Fruit fly (Drosophila melanogaster) whole organism, embryonic: ENCODE data around the gene e.

Experiments used
- Bteb2 ChIP-seq: fragments of 200-800 bp; sonication (Bioruptor generic); optimal IDR thresholded peaks from 2 replicates; lab custom pipeline; 2016; ENCODE audit warnings: missing biosample characterization, missing genetic modification characterization
- CG10959 ChIP-seq: fragments of 200-800 bp; sonication (Bioruptor generic); IDR thresholded peaks from 2 replicates; pipeline ENCODE4 v1.3.6; 2022; ENCODE audit warnings: missing biosample characterization, missing genetic modification characterization
- CG12104 ChIP-seq: fragments of 200-800 bp; sonication (Bioruptor generic); optimal IDR thresholded peaks from 3 replicates; lab custom pipeline; 2016; ENCODE audit warnings: missing biosample characterization, missing genetic modification characterization
- CG12391 ChIP-seq: fragments of 200-800 bp; sonication (Bioruptor generic); optimal IDR thresholded peaks from 3 replicates; lab custom pipeline; 2018; ENCODE audit warnings: missing biosample characterization, mild to moderate bottlenecking, missing genetic modification characterization, moderate library complexity
- CG12659 ChIP-seq: fragments of 200-800 bp; sonication (Bioruptor generic); optimal IDR thresholded peaks from 3 replicates; lab custom pipeline; 2017; ENCODE audit warnings: mild to moderate bottlenecking, missing biosample characterization, missing genetic modification reagents, missing genetic modification characterization
- CG15269 ChIP-seq: fragments of 200-800 bp; sonication (Bioruptor generic); optimal IDR thresholded peaks from 2 replicates; lab custom pipeline; 2018; ENCODE audit warnings: missing biosample characterization, mild to moderate bottlenecking, missing genetic modification characterization, moderate library complexity
- CG17186 ChIP-seq: fragments of 200-800 bp; sonication (Bioruptor generic); optimal IDR thresholded peaks from 3 replicates; lab custom pipeline; 2017; ENCODE audit warnings: missing biosample characterization, missing genetic modification reagents, missing genetic modification characterization
- CG17568 ChIP-seq: fragments of 200-800 bp; sonication (Bioruptor generic); optimal IDR thresholded peaks from 2 replicates; lab custom pipeline; 2018; ENCODE audit warnings: missing biosample characterization, mild to moderate bottlenecking, missing genetic modification characterization, moderate library complexity
- CG18011 ChIP-seq: fragments of 200-800 bp; sonication (Bioruptor generic); optimal IDR thresholded peaks from 2 replicates; lab custom pipeline; 2017; ENCODE audit warnings: missing biosample characterization, missing genetic modification characterization, mild to moderate bottlenecking, moderate library complexity, missing genotype
- CG2712 ChIP-seq: fragments of 200-800 bp; optimal IDR thresholded peaks from 3 replicates; lab custom pipeline; 2019; ENCODE audit warnings: missing biosample characterization, mild to moderate bottlenecking, missing genetic modification characterization, moderate library complexity
- CG30020 ChIP-seq: fragments of 200-800 bp; optimal IDR thresholded peaks from 2 replicates; lab custom pipeline; 2019; ENCODE audit warnings: missing biosample characterization, mild to moderate bottlenecking, missing genetic modification characterization, moderate library complexity
- CG3407 ChIP-seq: fragments of 200-800 bp; sonication (Bioruptor generic); optimal IDR thresholded peaks from 2 replicates; lab custom pipeline; 2018; ENCODE audit warnings: missing biosample characterization, mild to moderate bottlenecking, missing genetic modification characterization
- CG4328 ChIP-seq: fragments of 200-800 bp; sonication (Bioruptor generic); optimal IDR thresholded peaks from 3 replicates; lab custom pipeline; 2017; ENCODE audit warnings: missing biosample characterization, missing genetic modification reagents, missing genetic modification characterization
- CG6175 ChIP-seq: fragments of 200-800 bp; sonication (Bioruptor generic); IDR thresholded peaks from 3 replicates; pipeline ENCODE4 v1.3.6; 2022; ENCODE audit warnings: missing biosample characterization, missing genetic modification characterization
- CG7357 ChIP-seq: fragments of 200-800 bp; sonication (Bioruptor generic); IDR thresholded peaks from 3 replicates; pipeline ENCODE4 v1.3.6; 2022; ENCODE audit warnings: missing biosample characterization, missing genetic modification characterization
- CG7987 ChIP-seq: fragments of 200-800 bp; sonication (Bioruptor generic); optimal IDR thresholded peaks from 2 replicates; lab custom pipeline; 2018; ENCODE audit warnings: missing biosample characterization, mild to moderate bottlenecking, missing genetic modification characterization, moderate library complexity
- Dp ChIP-seq: fragments of 200-800 bp; sonication (Bioruptor generic); optimal IDR thresholded peaks from 2 replicates; lab custom pipeline; 2018; ENCODE audit warnings: missing biosample characterization, mild to moderate bottlenecking, missing genetic modification characterization, moderate library complexity
- E2f2 ChIP-seq: fragments of 200-800 bp; sonication (Bioruptor generic); IDR thresholded peaks from 2 replicates; pipeline ENCODE4 v1.3.6; 2022; ENCODE audit warnings: missing biosample characterization, missing genetic modification characterization
- ERR ChIP-seq: fragments of 200-800 bp; sonication (Bioruptor generic); optimal IDR thresholded peaks from 2 replicates; lab custom pipeline; 2016; ENCODE audit warnings: missing biosample characterization, missing genetic modification characterization
- Fer3 ChIP-seq: fragments of 200-800 bp; sonication (Bioruptor generic); optimal IDR thresholded peaks from 2 replicates; lab custom pipeline; 2018; ENCODE audit warnings: missing biosample characterization, mild to moderate bottlenecking, missing genetic modification characterization, moderate library complexity
- Gug ChIP-seq: fragments of 200-800 bp; sonication (Bioruptor generic); IDR thresholded peaks from 4 replicates; pipeline ENCODE4 v1.3.6; 2022; ENCODE audit warnings: missing biosample characterization, missing genetic modification characterization
- Hsf ChIP-seq: fragments of 200-800 bp; sonication (Bioruptor generic); optimal IDR thresholded peaks from 3 replicates; lab custom pipeline; 2016; ENCODE audit warnings: missing biosample characterization, missing genetic modification characterization
- Lim3 ChIP-seq: fragments of 200-800 bp; sonication (Bioruptor generic); IDR thresholded peaks from 2 replicates; pipeline ENCODE4 v1.3.6; 2022; ENCODE audit warnings: missing biosample characterization, missing genetic modification characterization
- Myb ChIP-seq: fragments of 200-800 bp; sonication (Bioruptor generic); optimal IDR thresholded peaks from 2 replicates; lab custom pipeline; 2016; ENCODE audit warnings: missing biosample characterization, missing genetic modification characterization
- NFAT ChIP-seq: fragments of 200-800 bp; sonication (Bioruptor generic); IDR thresholded peaks from 2 replicates; pipeline ENCODE4 v1.3.6; 2022; ENCODE audit warnings: missing biosample characterization, missing genetic modification characterization
- Side ChIP-seq: fragments of 200-800 bp; sonication (Bioruptor generic); optimal IDR thresholded peaks from 2 replicates; lab custom pipeline; 2016; ENCODE audit warnings: missing biosample characterization, missing genetic modification characterization
- Sry-δ ChIP-seq: fragments of 200-800 bp; sonication (Bioruptor generic); optimal IDR thresholded peaks from 2 replicates; lab custom pipeline; 2016; ENCODE audit warnings: missing biosample characterization, missing genetic modification characterization
- YL-1 ChIP-seq: fragments of 200-800 bp; sonication (Bioruptor generic); optimal IDR thresholded peaks from 3 replicates; lab custom pipeline; 2017; ENCODE audit warnings: missing biosample characterization, mild to moderate bottlenecking, missing genetic modification characterization
- ato ChIP-seq: fragments of 200-800 bp; sonication (Bioruptor generic); IDR thresholded peaks from 2 replicates; pipeline ENCODE4 v1.3.6; 2022; ENCODE audit warnings: missing biosample characterization, missing genetic modification characterization; ENCODE audit not compliant: partially characterized antibody
- cad ChIP-seq: fragments of >200 bp; optimal IDR thresholded peaks from 2 replicates; lab custom pipeline; 2017; ENCODE audit warnings: missing biosample characterization, missing genetic modification characterization
- cg ChIP-seq: fragments of 200-800 bp; sonication (Bioruptor generic); optimal IDR thresholded peaks from 3 replicates; lab custom pipeline; 2019; ENCODE audit warnings: missing biosample characterization, mild to moderate bottlenecking, missing genetic modification characterization, moderate library complexity
- cwo ChIP-seq: fragments of 200-800 bp; sonication (Bioruptor generic); optimal IDR thresholded peaks from 3 replicates; lab custom pipeline; 2017; ENCODE audit warnings: missing biosample characterization, missing genetic modification characterization, mild to moderate bottlenecking, moderate library complexity, missing genetic modification reagents
- fd102C ChIP-seq: fragments of 200-800 bp; sonication (Bioruptor generic); optimal IDR thresholded peaks from 2 replicates; lab custom pipeline; 2018; ENCODE audit warnings: missing biosample characterization, mild to moderate bottlenecking, missing genetic modification characterization, moderate library complexity
- grn ChIP-seq: fragments of 200-800 bp; sonication (Bioruptor generic); optimal IDR thresholded peaks from 3 replicates; lab custom pipeline; 2017; ENCODE audit warnings: missing biosample characterization, missing genetic modification characterization
- gsb ChIP-seq: fragments of 200-800 bp; sonication (Bioruptor generic); IDR thresholded peaks from 2 replicates; pipeline ENCODE4 v1.3.6; 2022; ENCODE audit warnings: missing biosample characterization, missing genetic modification characterization
- jumu ChIP-seq: fragments of 200-800 bp; sonication (Bioruptor generic); optimal IDR thresholded peaks from 3 replicates; lab custom pipeline; 2016; ENCODE audit warnings: missing biosample characterization, missing genetic modification characterization
- ken ChIP-seq: fragments of 200-800 bp; sonication (Bioruptor generic); IDR thresholded peaks from 3 replicates; pipeline ENCODE4 v1.3.6; 2022; ENCODE audit warnings: missing biosample characterization, missing genetic modification characterization
- lbe ChIP-seq: fragments of 200-800 bp; sonication (Bioruptor generic); optimal IDR thresholded peaks from 2 replicates; lab custom pipeline; 2016; ENCODE audit warnings: missing biosample characterization, mild to moderate bottlenecking, missing genetic modification characterization
- oc ChIP-seq: fragments of 200-800 bp; sonication (Bioruptor generic); optimal IDR thresholded peaks from 2 replicates; lab custom pipeline; 2018; ENCODE audit warnings: missing biosample characterization, mild to moderate bottlenecking, missing genetic modification characterization, moderate library complexity
- onecut ChIP-seq: fragments of 200-800 bp; sonication (Bioruptor generic); IDR thresholded peaks from 2 replicates; pipeline ENCODE4 v1.3.6; 2022; ENCODE audit warnings: missing biosample characterization, missing genetic modification characterization
- otp ChIP-seq: fragments of 200-800 bp; sonication (Bioruptor generic); IDR thresholded peaks from 3 replicates; pipeline ENCODE4, ENCODE4 v1.3.6; 2022; ENCODE audit warnings: missing biosample characterization, missing genetic modification characterization
- pum ChIP-seq: fragments of 200-800 bp; sonication (Bioruptor generic); optimal IDR thresholded peaks from 2 replicates; lab custom pipeline; 2016; ENCODE audit warnings: missing biosample characterization, missing genetic modification characterization
- sens ChIP-seq: fragments of 200-800 bp; sonication (Bioruptor generic); peaks from one replicate; lab custom pipeline; 2016; ENCODE audit warnings: missing biosample characterization, missing genetic modification characterization
- sisA ChIP-seq: fragments of 200-800 bp; sonication (Bioruptor generic); IDR thresholded peaks from 2 replicates; pipeline ENCODE4 v1.3.6; 2022; ENCODE audit warnings: missing biosample characterization, missing genetic modification characterization
- slp2 ChIP-seq: fragments of 200-800 bp; sonication (Bioruptor generic); optimal IDR thresholded peaks from 2 replicates; lab custom pipeline; 2016; ENCODE audit warnings: missing biosample characterization, missing genetic modification characterization
- tio ChIP-seq: fragments of 200-800 bp; sonication (Bioruptor generic); optimal IDR thresholded peaks from 2 replicates; lab custom pipeline; 2017; ENCODE audit warnings: missing biosample characterization, missing genetic modification characterization, inconsistent platforms
- tx ChIP-seq: fragments of 200-800 bp; sonication (Bioruptor generic); optimal IDR thresholded peaks from 2 replicates; lab custom pipeline; 2016; ENCODE audit warnings: missing biosample characterization, missing genetic modification characterization
- unc-4 ChIP-seq: fragments of 200-800 bp; sonication (Bioruptor generic); IDR thresholded peaks from 2 replicates; pipeline ENCODE4 v1.3.6; 2022; ENCODE audit warnings: missing biosample characterization, missing genetic modification characterization; ENCODE audit not compliant: partially characterized antibody
- vnd ChIP-seq: fragments of 200-800 bp; sonication (Bioruptor generic); IDR thresholded peaks from 3 replicates; pipeline ENCODE4 v1.3.6; 2022; ENCODE audit warnings: missing biosample characterization, missing genetic modification characterization; ENCODE audit not compliant: partially characterized antibody
- wdn ChIP-seq: fragments of 200-800 bp; sonication (Bioruptor generic); IDR thresholded peaks from 2 replicates; pipeline ENCODE4 v1.3.6; 2022; ENCODE audit warnings: missing biosample characterization, missing genetic modification characterization
- wek ChIP-seq: fragments of 200-800 bp; sonication (Bioruptor generic); optimal IDR thresholded peaks from 3 replicates; lab custom pipeline; 2018; ENCODE audit warnings: missing biosample characterization, mild to moderate bottlenecking, missing genetic modification characterization, moderate library complexity
- yki ChIP-seq: fragments of >200 bp; optimal IDR thresholded peaks from 3 replicates; lab custom pipeline; 2018

The e gene

DNA sequence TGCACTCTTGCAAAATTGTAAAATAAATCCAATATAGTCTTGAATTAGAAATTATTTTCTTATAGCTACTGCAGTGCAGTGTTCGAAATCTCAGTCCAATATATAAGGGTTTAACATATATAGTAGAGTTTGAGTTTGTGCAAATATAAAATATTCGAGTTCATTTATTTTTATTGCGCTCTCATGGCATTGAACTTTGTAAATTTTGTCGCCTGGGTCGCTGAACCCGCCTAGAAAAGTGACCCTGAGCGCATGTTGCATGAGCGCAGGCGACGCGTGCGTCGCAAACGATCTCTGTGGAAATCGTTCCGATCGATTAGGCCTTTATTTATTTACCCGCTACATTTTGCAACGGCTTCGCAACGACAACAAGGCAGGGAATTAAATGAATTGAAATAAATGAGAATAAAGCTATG, 37.0 kb downstream of the e start (continued):
- TF ChIP-seq CG17186 (GFP tag; lab: Kevin White, UChicago) (no peak), Dp (no peak), wdn (GFP tag; lab: Robert Waterston, UW) (no peak), oc (tag; lab: Kevin White, UChicago) (peak; percentile 18), CG15269 (tag; lab: Kevin White, UChicago) (no peak), tio (GFP tag; lab: Kevin White, UChicago) (peak; percentile 24), Hsf (GFP tag; lab: Kevin White, UChicago) (peak; percentile 45), CG12659 (GFP tag; lab: Kevin White, UChicago) (peak; percentile 27), sens (GFP tag; lab: Kevin White, UChicago) (peak; percentile 75), Gug (0 out of 4 replicates have a peak, but pooled peaks have one; percentile 24), cg (no peak), fd102C (GFP tag; lab: Kevin White, UChicago) (no peak), lbe (GFP tag; lab: Kevin White, UChicago) (no peak), CG6175 (no peak), ERR (GFP tag; lab: Kevin White, UChicago) (no peak), jumu (GFP tag; lab: Kevin White, UChicago) (no peak), CG3407 (GFP tag; lab: Kevin White, UChicago) (peak; percentile 29), wek (no peak), gsb (GFP tag; lab: Robert Waterston, UW) (no peak), sisA (GFP tag; lab: Robert Waterston, UW) (peak; percentile 28; the same call in 1 of the 2 replicates), CG7987 (GFP tag; lab: Kevin White, UChicago) (no peak), CG17568 (GFP tag; lab: Kevin White, UChicago) (no peak), Lim3 (no peak), ato (GFP tag; lab: Robert Waterston, UW) (no peak), ken (peak; percentile 16; the same call in 1 of the 3 replicates), CG10959 (no peak), Fer3 (no peak), grn (no peak), slp2 (peak; percentile 12), CG12391 (tag; lab: Kevin White, UChicago) (peak; percentile 66), YL-1 (no peak), otp (no peak), onecut (GFP tag; lab: Robert Waterston, UW) (no peak; the same call in 1 of the 2 replicates), CG30020 (tag; lab: Kevin White, UChicago) (no peak), CG7357 (GFP tag; lab: Robert Waterston, UW) (no peak), vnd (no peak), CG18011 (no peak), unc-4 (no peak), pum (no peak), CG12104 (no peak), Sry-δ (GFP tag; lab: Kevin White, UChicago) (no peak), NFAT (no peak), E2f2 (peak; percentile 6; the same call in 1 of the 2 replicates), cad (no peak), yki (lab: Kevin White, UChicago) (no peak), CG2712 (tag; lab: Kevin White, UChicago) (peak; percentile 46), Myb (no peak), tx (no peak), Bteb2 (GFP tag; lab: Kevin White, UChicago) (no peak), CG4328 (no peak), Side (no peak), cwo (GFP tag; lab: Kevin White, UChicago) (no peak)
